1 worm cellular context compared by ENCODE assay signal in genomic region chrIV:15814044-15814443, ce11.
TF ChIP-seq lines count a peak whose summit lies in the region.

No protein-coding gene starts in this region.

TF ChIP-seq in whole organism, L1 larva, 84 proteins besides CTCF, POLR2A, EP300 and RAD21 (continued from another document):
- TF ChIP-seq nhr-11 (tag; optimal IDR thresholded peaks at IDR 0.05; lab: Kevin White, UChicago), result no peak
- no peak for TF ChIP-seq hlh-17 (GFP tag; optimal IDR thresholded peaks at IDR 0.05; lab: Kevin White, UChicago; ENCODE audit: borderline replicate concordance)
- no peak for TF ChIP-seq isw-1 (GFP tag; IDR thresholded peaks at IDR 0.05; lab: Robert Waterston, UW)
- TF ChIP-seq nhr-90 (tag; optimal IDR thresholded peaks at IDR 0.05; lab: Kevin White, UChicago; ENCODE audit: poor library complexity), result no peak
- TF ChIP-seq lir-3 (tag; optimal IDR thresholded peaks at IDR 0.05; lab: Kevin White, UChicago; ENCODE audit: poor library complexity), result no peak
- no peak for TF ChIP-seq xbp-1 (tag; optimal IDR thresholded peaks at IDR 0.05; lab: Kevin White, UChicago)
- TF ChIP-seq nhr-84 (tag; optimal IDR thresholded peaks at IDR 0.05; lab: Kevin White, UChicago), result no peak
- no peak for TF ChIP-seq ceh-63 (GFP tag; optimal IDR thresholded peaks at IDR 0.05; lab: Kevin White, UChicago)
- TF ChIP-seq egl-13 (tag; optimal IDR thresholded peaks at IDR 0.05; lab: Kevin White, UChicago), result peak; percentile 1
- peak; percentile 9 for TF ChIP-seq nhr-20 (tag; optimal IDR thresholded peaks at IDR 0.05; lab: Kevin White, UChicago)
- TF ChIP-seq nhr-19 (GFP tag; conservative IDR thresholded peaks at IDR 0.05; lab: Robert Waterston, UW), result no peak
- no peak for TF ChIP-seq F16B12.6 (tag; optimal IDR thresholded peaks at IDR 0.05; lab: Kevin White, UChicago)
- TF ChIP-seq ets-5 (GFP tag; IDR thresholded peaks at IDR 0.05; lab: Robert Waterston, UW), result no peak
- no peak for TF ChIP-seq irx-1 (tag; optimal IDR thresholded peaks at IDR 0.05; lab: Kevin White, UChicago)
- no peak for TF ChIP-seq aly-2 (tag; optimal IDR thresholded peaks at IDR 0.05; lab: Kevin White, UChicago)
- no peak for TF ChIP-seq blmp-1 (tag; optimal IDR thresholded peaks at IDR 0.05; lab: Kevin White, UChicago)
- TF ChIP-seq snu-23 (GFP tag; optimal IDR thresholded peaks at IDR 0.05; lab: Kevin White, UChicago), result no peak
- TF ChIP-seq ceh-8 (GFP tag; optimal IDR thresholded peaks at IDR 0.05; lab: Kevin White, UChicago), result no peak
- no peak for TF ChIP-seq lin-35 (GFP tag; optimal IDR thresholded peaks at IDR 0.05; lab: Kevin White, UChicago)
- TF ChIP-seq sox-4 (tag; optimal IDR thresholded peaks at IDR 0.05; lab: Kevin White, UChicago), result peak; percentile 72
- TF ChIP-seq mep-1 (tag; optimal IDR thresholded peaks at IDR 0.05; lab: Kevin White, UChicago), result no peak
- TF ChIP-seq aha-1 (tag; optimal IDR thresholded peaks at IDR 0.05; lab: Kevin White, UChicago), result no peak
- no peak for TF ChIP-seq snpc-4 (tag; optimal IDR thresholded peaks at IDR 0.05; lab: Kevin White, UChicago)
- no peak for TF ChIP-seq hpl-2 (GFP tag; optimal IDR thresholded peaks at IDR 0.05; lab: Kevin White, UChicago)
- no peak for TF ChIP-seq hlh-4 (tag; optimal IDR thresholded peaks at IDR 0.05; lab: Kevin White, UChicago)
- TF ChIP-seq C16A3.4 (tag; optimal IDR thresholded peaks at IDR 0.05; lab: Kevin White, UChicago), result no peak
- no peak for TF ChIP-seq ceh-90 (tag; optimal IDR thresholded peaks at IDR 0.05; lab: Kevin White, UChicago)
- TF ChIP-seq efl-1 (optimal IDR thresholded peaks at IDR 0.05; lab: Kevin White, UChicago), result no peak
- TF ChIP-seq efl-1 (GFP tag; optimal IDR thresholded peaks at IDR 0.05 in 1 of 2; lab: Kevin White, UChicago), result no peak
- peak; percentile 33 for TF ChIP-seq swsn-7 (tag; optimal IDR thresholded peaks at IDR 0.05; lab: Kevin White, UChicago)
- TF ChIP-seq unc-130 (tag; optimal IDR thresholded peaks at IDR 0.05; lab: Kevin White, UChicago), result no peak
- no peak for TF ChIP-seq sptf-1 (tag; optimal IDR thresholded peaks at IDR 0.05; lab: Kevin White, UChicago)
- no peak for TF ChIP-seq ceh-82 (tag; optimal IDR thresholded peaks at IDR 0.05; lab: Kevin White, UChicago)
- no peak for TF ChIP-seq nhr-28 (tag; optimal IDR thresholded peaks at IDR 0.05; lab: Kevin White, UChicago)
- TF ChIP-seq pqm-1 (tag; optimal IDR thresholded peaks at IDR 0.05; lab: Kevin White, UChicago), result no peak
- TF ChIP-seq fkh-8 (tag; optimal IDR thresholded peaks at IDR 0.05; lab: Kevin White, UChicago), result peak; percentile 89
- TF ChIP-seq nhr-76 (tag; optimal IDR thresholded peaks at IDR 0.05; lab: Kevin White, UChicago), result no peak
- peak; percentile 11 for TF ChIP-seq ztf-4 (tag; optimal IDR thresholded peaks at IDR 0.05; lab: Kevin White, UChicago)
- TF ChIP-seq fkh-10 (GFP tag; optimal IDR thresholded peaks at IDR 0.05; lab: Kevin White, UChicago), result no peak
- TF ChIP-seq nhr-237 (tag; optimal IDR thresholded peaks at IDR 0.05; lab: Kevin White, UChicago), result no peak
- TF ChIP-seq lin-14 (GFP tag; optimal IDR thresholded peaks at IDR 0.05; lab: Kevin White, UChicago), result peak; percentile 80
- TF ChIP-seq unc-86 (tag; optimal IDR thresholded peaks at IDR 0.05; lab: Kevin White, UChicago), result peak; percentile 73
- no peak for TF ChIP-seq fkh-4 (tag; optimal IDR thresholded peaks at IDR 0.05; lab: Kevin White, UChicago; ENCODE audit: borderline replicate concordance)
- no peak for TF ChIP-seq lin-15B (tag; optimal IDR thresholded peaks at IDR 0.05; lab: Kevin White, UChicago)
- no peak for TF ChIP-seq lin-13 (GFP tag; optimal IDR thresholded peaks at IDR 0.05; lab: Kevin White, UChicago)
- TF ChIP-seq lsy-2 (tag; optimal IDR thresholded peaks at IDR 0.05; lab: Kevin White, UChicago), result peak in 1 of 2 experiments; percentile 22
- TF ChIP-seq dpl-1 (GFP tag; optimal IDR thresholded peaks at IDR 0.05; lab: Kevin White, UChicago), result no peak
- no peak for TF ChIP-seq nhr-77 (tag; optimal IDR thresholded peaks at IDR 0.05; lab: Kevin White, UChicago)
- TF ChIP-seq unc-30 (tag; optimal IDR thresholded peaks at IDR 0.05; lab: Kevin White, UChicago), result no peak
- TF ChIP-seq nhr-12 (tag; optimal IDR thresholded peaks at IDR 0.05; lab: Kevin White, UChicago), result no peak
- no peak for TF ChIP-seq unc-98 (GFP tag; IDR thresholded peaks at IDR 0.05; lab: Robert Waterston, UW)
- no peak for TF ChIP-seq vab-15 (tag; optimal IDR thresholded peaks at IDR 0.05; lab: Kevin White, UChicago)
- no peak for TF ChIP-seq egl-27 (tag; optimal IDR thresholded peaks at IDR 0.05; lab: Kevin White, UChicago)
- no peak for TF ChIP-seq Y116A8C.19 (tag; optimal IDR thresholded peaks at IDR 0.05; lab: Kevin White, UChicago; ENCODE audit: borderline replicate concordance)
- no peak for TF ChIP-seq ceh-88 (GFP tag; IDR thresholded peaks at IDR 0.05; lab: Robert Waterston, UW)
- peak; percentile 31 for TF ChIP-seq tbx-2 (tag; optimal IDR thresholded peaks at IDR 0.05; lab: Kevin White, UChicago)
- peak; percentile 85 for TF ChIP-seq dsc-1 (tag; optimal IDR thresholded peaks at IDR 0.05; lab: Kevin White, UChicago)
- TF ChIP-seq ces-1 (GFP tag; optimal IDR thresholded peaks at IDR 0.05; lab: Kevin White, UChicago), result no peak
- TF ChIP-seq nhr-71 (tag; optimal IDR thresholded peaks at IDR 0.05; lab: Kevin White, UChicago), result peak; percentile 85
- no peak for TF ChIP-seq tlp-1 (tag; optimal IDR thresholded peaks at IDR 0.05; lab: Kevin White, UChicago)
- TF ChIP-seq lin-39 (tag; optimal IDR thresholded peaks at IDR 0.05; lab: Kevin White, UChicago), result no peak
- peak; percentile 77 for TF ChIP-seq nhr-47 (tag; optimal IDR thresholded peaks at IDR 0.05; lab: Kevin White, UChicago)
- TF ChIP-seq mdl-1 (tag; optimal IDR thresholded peaks at IDR 0.05; lab: Kevin White, UChicago), result no peak
- TF ChIP-seq nhr-85 (tag; lab: Kevin White, UChicago), result no peak
- no peak for TF ChIP-seq grh-1 (GFP tag; IDR thresholded peaks at IDR 0.05; lab: Robert Waterston, UW)
- TF ChIP-seq mef-2 (tag; optimal IDR thresholded peaks at IDR 0.05; lab: Kevin White, UChicago), result peak; percentile 23
